Worm (Caenorhabditis elegans) whole organism, L4 larva: ENCODE data around the gene vps-11.

Source experiments
- F10B5.3 ChIP-seq: sonication (generic microtip); optimal IDR thresholded peaks from 2 replicates; lab custom pipeline; 2016; ENCODE audit warnings: mild to moderate bottlenecking, missing genetic modification characterization, missing compliant biosample characterization
- F44E2.7 ChIP-seq: fragments of 200-800 bp; sonication (Bioruptor generic); IDR thresholded peaks from 2 replicates; pipeline ENCODE4 v2.1.2; 2022; ENCODE audit warnings: missing genetic modification characterization, missing compliant biosample characterization
- T26A8.4 ChIP-seq: fragments of 200-800 bp; sonication (Bioruptor generic); IDR thresholded peaks from 2 replicates; pipeline ENCODE4 v1.3.6; 2022; ENCODE audit warnings: missing genetic modification characterization, missing compliant biosample characterization
- Y75B8A.6 ChIP-seq: fragments of 200-800 bp; sonication (Bioruptor generic); IDR thresholded peaks from 2 replicates; pipeline ENCODE4 v1.3.6; 2022; ENCODE audit warnings: missing genetic modification reagents, missing genetic modification characterization, missing compliant biosample characterization
- ZK337.2 ChIP-seq: fragments of 200-800 bp; sonication (Bioruptor generic); IDR thresholded peaks from 2 replicates; pipeline ENCODE4 v1.3.6; 2022; ENCODE audit warnings: missing genetic modification reagents, missing genetic modification characterization, missing compliant biosample characterization
- ZK546.5 ChIP-seq, 2 experiments: sonication (generic microtip); optimal IDR thresholded peaks; 2 replicates each; lab custom pipeline; 2017; ENCODE audit warnings: missing biosample characterization in 2 of 2, missing genetic modification characterization in 2 of 2
- aha-1 ChIP-seq: fragments of 150-350 bp; peaks from one replicate; lab custom pipeline; 2014; ENCODE audit warnings: missing biosample characterization, missing genetic modification characterization
- attf-4 ChIP-seq: sonication (generic microtip); optimal IDR thresholded peaks from 3 replicates; lab custom pipeline; 2017; ENCODE audit warnings: missing biosample characterization, missing genetic modification characterization
- ceh-82 ChIP-seq: sonication (generic microtip); optimal IDR thresholded peaks from 2 replicates; lab custom pipeline; 2017; ENCODE audit warnings: missing biosample characterization, missing genetic modification characterization
- cey-2 ChIP-seq: sonication (generic microtip); optimal IDR thresholded peaks from 3 replicates; lab custom pipeline; 2017; ENCODE audit warnings: missing genetic modification characterization, mild to moderate bottlenecking, missing compliant biosample characterization, antibody characterized with exemption, borderline replicate concordance; ENCODE audit not compliant: insufficient read depth
- ctbp-1 ChIP-seq: fragments of 200-800 bp; sonication (Bioruptor generic); IDR thresholded peaks from 2 replicates; pipeline ENCODE4 v1.3.6; 2022; ENCODE audit warnings: missing genetic modification reagents, missing genetic modification characterization, missing compliant biosample characterization
- daf-16 ChIP-seq, 3 experiments: sonication (generic microtip); optimal IDR thresholded peaks; 2 replicates each; lab custom pipeline; 2016 to 2017; ENCODE audit warnings: missing genetic modification characterization in 3 of 3, missing genetic modification reagents in 3 of 3, mild to moderate bottlenecking in 2 of 3, missing compliant biosample characterization in 2 of 3, missing biosample characterization in 1 of 3, moderate library complexity in 1 of 3
- dpl-1 ChIP-seq: fragments of 150-350 bp; optimal IDR thresholded peaks from 2 replicates; lab custom pipeline; 2014; ENCODE audit warnings: missing biosample characterization, missing genetic modification reagents, missing genetic modification characterization
- hlh-11 ChIP-seq: fragments of 200-800 bp; sonication (Bioruptor generic); optimal IDR thresholded peaks from 2 replicates; lab custom pipeline; 2018; ENCODE audit warnings: mild to moderate bottlenecking, missing genetic modification characterization, missing compliant biosample characterization
- hlh-30 ChIP-seq: sonication (generic microtip); optimal IDR thresholded peaks from 2 replicates; lab custom pipeline; 2017; ENCODE audit warnings: antibody characterized with exemption, mild to moderate bottlenecking, missing genetic modification characterization, missing compliant biosample characterization; ENCODE audit not compliant: insufficient read depth
- lin-1 ChIP-seq: fragments of 200-800 bp; sonication (Bioruptor generic); IDR thresholded peaks from 2 replicates; pipeline ENCODE4 v1.3.6; 2022; ENCODE audit warnings: missing genetic modification reagents, missing genetic modification characterization, missing compliant biosample characterization
- lin-13 ChIP-seq: fragments of 150-350 bp; optimal IDR thresholded peaks from 2 replicates; lab custom pipeline; 2014; ENCODE audit warnings: missing biosample characterization, missing genetic modification reagents, missing genetic modification characterization
- lin-38 ChIP-seq: fragments of 200-800 bp; sonication (Bioruptor generic); IDR thresholded peaks from 2 replicates; pipeline ENCODE4 v1.3.6; 2022; ENCODE audit warnings: missing genetic modification reagents, missing genetic modification characterization, missing compliant biosample characterization
- lsy-2 ChIP-seq, 2 experiments: fragments of 150-350 bp in 1 of 2; sonication (generic microtip) in 1 of 2; optimal IDR thresholded peaks; 2 replicates each; lab custom pipeline; 2014 to 2017; ENCODE audit warnings: missing biosample characterization in 2 of 2, missing genetic modification characterization in 2 of 2
- mep-1 ChIP-seq: fragments of 150-350 bp; sonication (generic microtip); optimal IDR thresholded peaks from 3 replicates; lab custom pipeline; 2014; ENCODE audit warnings: missing biosample characterization, missing genetic modification characterization
- mes-2 ChIP-seq: sonication (generic microtip); optimal IDR thresholded peaks from 2 replicates; lab custom pipeline; 2016; ENCODE audit warnings: missing genotype, mild to moderate bottlenecking, missing genetic modification characterization, missing compliant biosample characterization; ENCODE audit not compliant: poor library complexity, severe bottlenecking
- nhr-102 ChIP-seq: sonication (generic microtip); optimal IDR thresholded peaks from 2 replicates; lab custom pipeline; 2016; ENCODE audit warnings: mild to moderate bottlenecking, missing genetic modification characterization, moderate library complexity, missing compliant biosample characterization
- nhr-11 ChIP-seq: fragments of 150-350 bp; optimal IDR thresholded peaks from 2 replicates; lab custom pipeline; 2014; ENCODE audit warnings: missing biosample characterization, missing genetic modification characterization
- nhr-28 ChIP-seq: fragments of 150-350 bp; optimal IDR thresholded peaks from 2 replicates; lab custom pipeline; 2014; ENCODE audit warnings: missing biosample characterization, missing genetic modification characterization
- nhr-77 ChIP-seq: fragments of 150-350 bp; optimal IDR thresholded peaks from 2 replicates; lab custom pipeline; 2014; ENCODE audit warnings: missing biosample characterization, missing genetic modification characterization
- pha-4 ChIP-seq, 2 experiments: fragments of 150-350 bp in 1 of 2; fragments of 200-800 bp in 1 of 2; sonication (Bioruptor generic) in 1 of 2; IDR thresholded peaks in 1 of 2; optimal IDR thresholded peaks in 1 of 2; 2 replicates each; pipeline versions ENCODE4 v1.3.6 to Lab custom; 2014 to 2022; ENCODE audit warnings: missing genetic modification characterization in 2 of 2, missing genetic modification reagents in 2 of 2, missing biosample characterization in 1 of 2, missing compliant biosample characterization in 1 of 2
- pqm-1 ChIP-seq: sonication (generic microtip); optimal IDR thresholded peaks from 2 replicates; lab custom pipeline; 2017; ENCODE audit warnings: missing biosample characterization, missing genetic modification characterization
- rbr-2 ChIP-seq: sonication (generic microtip); optimal IDR thresholded peaks from 2 replicates; lab custom pipeline; 2016; ENCODE audit warnings: missing genotype, missing genetic modification characterization, missing compliant biosample characterization
- tra-1 ChIP-seq: fragments of 200-800 bp; sonication (Bioruptor generic); IDR thresholded peaks from 2 replicates; pipeline ENCODE4 v1.3.6; 2022; ENCODE audit warnings: missing genetic modification reagents, missing genetic modification characterization, missing compliant biosample characterization
- unc-62 ChIP-seq, 3 experiments: fragments of 150-350 bp in 1 of 3; sonication (generic microtip); optimal IDR thresholded peaks in 2 of 3; peaks in 1 of 3; 1 replicate in 1 of 3; 2 replicates in 2 of 3; lab custom pipeline; 2014 to 2017; ENCODE audit warnings: missing biosample characterization in 3 of 3, missing genetic modification characterization in 3 of 3, missing genetic modification reagents in 3 of 3, missing genotype in 1 of 3
- zip-2 ChIP-seq: fragments of 150-350 bp; optimal IDR thresholded peaks from 2 replicates; lab custom pipeline; 2014; ENCODE audit warnings: missing biosample characterization, missing genetic modification characterization

Gene vps-11

DNA sequence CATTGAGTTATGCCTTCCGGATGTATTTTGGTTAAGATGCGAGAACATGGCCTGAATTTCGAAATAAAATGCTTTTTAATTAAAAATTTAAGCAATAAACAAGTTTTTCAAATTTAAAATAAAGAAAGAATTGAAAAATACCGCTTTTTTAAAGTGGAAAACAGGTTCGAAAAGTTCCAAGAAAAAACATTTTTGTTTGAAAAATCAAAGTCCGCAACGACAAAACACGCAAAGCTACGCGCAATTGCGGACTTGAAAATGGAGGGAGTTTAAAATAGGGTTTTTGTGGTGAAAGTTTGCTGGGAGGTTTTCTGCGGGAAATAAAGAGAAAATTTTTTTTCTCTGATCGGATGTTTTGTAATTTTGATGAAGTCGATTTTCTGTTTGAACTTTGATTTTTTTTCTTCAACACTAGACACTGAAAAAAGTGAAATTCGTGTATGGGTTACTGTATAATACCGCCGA, 5.2 kb upstream of the vps-11 start, which contains the start of gene npp-19 (continued):
- TF ChIP-seq pha-4 (GFP tag; IDR thresholded peaks at IDR 0.05; lab: Robert Waterston, UW) (0 out of 2 replicates have a peak, but pooled peaks have one; percentile 51), pha-4 (tag; optimal IDR thresholded peaks at IDR 0.05; lab: Kevin White, UChicago) (peak; percentile 59), nhr-102 (tag; lab: Kevin White, UChicago) (no peak)

DNA sequence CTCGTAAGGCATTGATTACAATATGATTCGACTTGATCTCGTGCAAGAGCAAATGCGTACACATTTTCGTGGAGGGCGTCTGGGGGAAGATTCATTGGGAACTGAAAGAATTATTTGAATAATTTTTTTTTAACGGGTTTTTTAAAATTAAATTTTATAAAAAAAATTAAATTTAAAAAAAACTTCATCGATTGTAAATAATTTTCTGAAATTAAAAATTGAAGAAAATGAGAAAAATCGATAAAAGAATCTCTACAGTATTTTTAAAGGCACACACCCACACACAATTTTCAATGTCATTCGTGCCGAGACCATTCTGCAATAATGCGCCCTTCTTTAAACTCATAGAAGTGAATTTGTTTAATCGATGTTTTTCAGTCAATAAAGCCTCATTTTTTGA, 2.9 kb upstream of the vps-11 start, which contains the start of gene set-14:
set-14 (minus strand) TSS at position 101 of the 400 bp plus-strand sequence.
- TF ChIP-seq lin-13 (GFP tag; lab: Kevin White, UChicago) (no peak), ZK337.2 (GFP tag; lab: Robert Waterston, UW) (no peak), nhr-102 (tag; lab: Kevin White, UChicago) (no peak)

DNA sequence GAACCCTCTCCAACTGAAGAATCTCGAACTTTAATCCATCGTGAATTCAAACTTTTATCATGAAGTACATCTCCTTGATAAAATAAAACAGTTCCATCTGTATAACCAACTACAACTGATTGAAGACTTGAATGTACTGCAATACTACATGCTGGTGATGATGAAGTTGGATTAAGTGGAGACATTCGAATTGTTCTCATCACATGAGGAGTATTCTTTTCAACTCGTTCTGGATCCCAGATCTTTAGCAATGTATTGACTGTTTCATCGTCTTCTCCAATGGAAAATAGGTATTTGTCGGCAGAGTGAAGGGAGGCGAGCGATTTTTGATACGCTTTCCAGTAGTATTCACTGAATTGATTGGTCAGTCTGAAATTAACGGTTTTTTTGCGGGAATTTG, 682 bp downstream of the vps-11 start:
- TF ChIP-seq lin-1 (GFP tag; lab: Robert Waterston, UW) (no peak), unc-62 (GFP tag; optimal IDR thresholded peaks at IDR 0.05 in 1 of 2; lab: Kevin White, UChicago) (peak in 1 of 2 experiments; percentile 96), unc-62 (tag; optimal IDR thresholded peaks at IDR 0.05; lab: Kevin White, UChicago) (no peak), ceh-82 (tag; lab: Kevin White, UChicago) (no peak)

DNA sequence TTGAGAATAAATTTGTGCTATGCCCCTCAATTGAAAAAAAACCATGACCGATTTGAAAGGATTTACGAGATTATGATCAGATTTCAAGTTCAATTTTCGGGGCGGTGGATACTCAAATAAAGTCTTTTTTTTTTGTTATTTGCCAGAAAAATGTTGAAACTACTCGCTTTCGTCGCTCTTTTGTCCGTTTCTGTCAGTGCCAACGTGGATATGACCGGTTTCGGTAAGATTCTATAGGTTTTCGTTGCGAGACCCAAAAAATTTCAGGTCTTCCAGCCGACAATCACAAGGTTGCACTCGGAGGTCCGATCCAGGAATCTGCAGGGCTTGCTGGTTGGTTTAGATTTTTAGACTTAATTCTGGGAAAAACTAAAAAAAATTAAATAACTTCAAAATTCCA, 6.1 kb downstream of the vps-11 start, which contains the start of gene tag-209:
tag-209 (plus strand) TSS at position 73 of the 400 bp plus-strand sequence.
- TF ChIP-seq tra-1 (GFP tag; lab: Robert Waterston, UW) = no peak
- TF ChIP-seq lin-38 (GFP tag; lab: Robert Waterston, UW) = 0 out of 2 replicates have a peak, but pooled peaks have one; percentile 15

DNA sequence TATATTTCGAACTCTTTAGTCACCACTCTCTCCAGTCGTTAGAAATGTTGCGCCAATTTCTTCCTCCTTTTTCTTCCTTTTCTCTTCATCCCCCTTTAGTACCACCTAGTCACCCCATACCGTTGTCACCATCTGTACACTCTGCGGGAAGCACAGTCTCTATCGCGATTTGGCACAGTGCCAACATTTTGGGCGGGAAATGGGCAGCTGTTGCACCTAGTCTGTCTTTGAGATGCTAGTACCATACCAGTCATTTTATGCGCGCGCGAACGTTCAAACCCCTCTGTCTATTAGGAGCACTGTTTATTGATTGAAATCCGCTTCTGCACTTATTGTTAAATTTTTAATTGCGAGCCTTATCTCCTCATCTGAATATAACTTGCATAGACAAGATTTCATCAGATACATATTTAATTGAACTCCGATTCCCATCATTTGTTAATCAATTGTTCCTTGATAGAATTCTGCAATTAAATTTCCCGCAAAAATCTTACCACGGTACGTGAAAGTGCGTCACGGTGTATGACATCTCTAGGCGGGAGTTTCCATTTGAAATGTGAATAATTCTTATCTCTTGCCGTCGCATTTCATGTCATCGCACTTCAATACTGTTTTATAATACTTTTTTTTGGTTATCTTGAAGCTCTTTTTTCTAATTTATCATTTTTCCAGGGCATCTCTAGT, 8.4 kb downstream of the vps-11 start, which contains the start of gene cdl-1:
cdl-1 (plus strand) TSS at position 673 of the 684 bp plus-strand sequence.
- peak; percentile 73 for TF ChIP-seq lin-38 (GFP tag; lab: Robert Waterston, UW)
- TF ChIP-seq pqm-1 = peak; percentile 2
- peak; percentile 55 for TF ChIP-seq mep-1
- peak; percentile 21 for TF ChIP-seq rbr-2 (tag; lab: Kevin White, UChicago)
- TF ChIP-seq ZK546.5 (tag; optimal IDR thresholded peaks at IDR 0.05; lab: Kevin White, UChicago) = no peak
- TF ChIP-seq unc-62 (GFP tag; optimal IDR thresholded peaks at IDR 0.05 in 1 of 2; lab: Kevin White, UChicago) = peak in 1 of 2 experiments; percentile 65
- TF ChIP-seq unc-62 (tag; optimal IDR thresholded peaks at IDR 0.05; lab: Kevin White, UChicago) = no peak
- TF ChIP-seq nhr-102 (tag; lab: Kevin White, UChicago) = peak; percentile 33
- TF ChIP-seq daf-16 (GFP tag; optimal IDR thresholded peaks at IDR 0.05; lab: Kevin White, UChicago) = no peak
- TF ChIP-seq daf-16 (tag; optimal IDR thresholded peaks at IDR 0.05; lab: Kevin White, UChicago) = peak; percentile 65
- TF ChIP-seq hlh-11 (tag; lab: Kevin White, UChicago) = peak; percentile 44
- TF ChIP-seq hlh-30 (tag; lab: Kevin White, UChicago) = peak; percentile 62
- TF ChIP-seq T26A8.4 (GFP tag; lab: Robert Waterston, UW) = peak; percentile 39; the same call in 1 of the 2 replicates
- peak in 1 of 2 experiments; percentile 84 for TF ChIP-seq lsy-2 (tag; optimal IDR thresholded peaks at IDR 0.05; lab: Kevin White, UChicago)
- TF ChIP-seq nhr-28 (tag; lab: Kevin White, UChicago) = peak; percentile 13
- TF ChIP-seq attf-4 (tag; lab: Kevin White, UChicago) = no peak
- peak; percentile 37 for TF ChIP-seq nhr-11 (tag; lab: Kevin White, UChicago)
- TF ChIP-seq ctbp-1 (GFP tag; lab: Robert Waterston, UW) = no peak
- TF ChIP-seq zip-2 (tag; lab: Kevin White, UChicago) = no peak
- no peak for TF ChIP-seq cey-2 (tag; lab: Kevin White, UChicago)
- peak; percentile 84 for TF ChIP-seq mes-2 (tag; lab: Kevin White, UChicago)
- TF ChIP-seq Y75B8A.6 (GFP tag; lab: Robert Waterston, UW) = no peak
- TF ChIP-seq nhr-77 (tag; lab: Kevin White, UChicago) = peak; percentile 4
- no peak for TF ChIP-seq F10B5.3 (tag; lab: Kevin White, UChicago)
- peak; percentile 24 for TF ChIP-seq aha-1
- TF ChIP-seq pha-4 (GFP tag; IDR thresholded peaks at IDR 0.05; lab: Robert Waterston, UW) = no peak
- peak; percentile 69 for TF ChIP-seq pha-4 (tag; optimal IDR thresholded peaks at IDR 0.05; lab: Kevin White, UChicago)
- TF ChIP-seq dpl-1 (GFP tag; lab: Kevin White, UChicago) = peak; percentile 97
- no peak for TF ChIP-seq F44E2.7 (GFP tag; lab: Robert Waterston, UW)
- TF ChIP-seq lin-1 (GFP tag; lab: Robert Waterston, UW) = 0 out of 2 replicates have a peak, but pooled peaks have one; percentile 29
